Worm (Caenorhabditis elegans): ENCODE results near the gene tnt-2.

ce11 chrX:8714845-8715244 is 8.5 kb downstream of the tnt-2 start:
- TF ChIP-seq W03F9.2 (tag; optimal IDR thresholded peaks at IDR 0.05) (no peak), him-1 (tag; optimal IDR thresholded peaks at IDR 0.05) (no peak), dao-5 (tag; optimal IDR thresholded peaks at IDR 0.05) (no peak)

Measured in whole organism, L4/young adult.